Worm (Caenorhabditis elegans): ENCODE measurements around the gene K11H12.9.

DNA sequence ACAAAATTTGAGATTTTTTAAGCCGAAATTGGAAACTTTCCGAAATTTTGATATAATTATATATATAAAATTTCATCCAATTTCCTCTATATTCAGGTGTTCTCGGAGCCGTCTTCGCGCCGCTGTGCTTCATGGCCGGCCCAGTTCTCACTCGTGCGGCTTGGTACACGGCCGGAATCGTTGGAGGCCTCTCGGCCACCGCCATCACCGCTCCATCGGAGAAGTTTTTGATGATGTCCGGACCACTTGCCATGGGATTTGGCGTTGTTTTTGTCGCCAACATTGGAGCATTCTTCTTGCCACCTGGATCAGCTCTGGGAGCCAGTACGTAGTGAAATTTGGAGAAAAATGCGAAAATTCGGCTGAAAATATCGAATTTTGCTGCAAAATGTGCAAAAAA lies 7.6 kb downstream of the K11H12.9 start:
- TF ChIP-seq sem-4 (tag; optimal IDR thresholded peaks at IDR 0.05) (no peak), dmd-4 (tag; optimal IDR thresholded peaks at IDR 0.05) (no peak), Y55F3AM.14 (GFP tag; optimal IDR thresholded peaks at IDR 0.05) (no peak), gmeb-1 (tag; optimal IDR thresholded peaks at IDR 0.05) (no peak), nhr-77 (tag; optimal IDR thresholded peaks at IDR 0.05) (no peak), ztf-11 (tag; optimal IDR thresholded peaks at IDR 0.05) (no peak), aly-2 (tag; optimal IDR thresholded peaks at IDR 0.05) (no peak), snpc-4 (tag; optimal IDR thresholded peaks at IDR 0.05) (no peak), nhr-129 (tag; optimal IDR thresholded peaks at IDR 0.05) (no peak), lin-13 (GFP tag; optimal IDR thresholded peaks at IDR 0.05) (no peak), sma-9 (GFP tag; optimal IDR thresholded peaks at IDR 0.05) (no peak), sma-9 (tag; optimal IDR thresholded peaks at IDR 0.05) (no peak), ztf-4 (tag; optimal IDR thresholded peaks at IDR 0.05) (no peak), crh-2 (tag; optimal IDR thresholded peaks at IDR 0.05) (no peak), peb-1 (tag; optimal IDR thresholded peaks at IDR 0.05) (no peak)
